Worm (Caenorhabditis elegans) whole organism, L2 larva: ENCODE data around the gene best-15.

Experiments
- ZK546.5 ChIP-seq: sonication (generic microtip); optimal IDR thresholded peaks from 2 replicates; lab custom pipeline; 2017; ENCODE audit warnings: missing biosample characterization, missing genetic modification characterization
- aly-2 ChIP-seq: fragments of 150-350 bp; optimal IDR thresholded peaks from 2 replicates; lab custom pipeline; 2014; ENCODE audit warnings: missing biosample characterization, missing genetic modification characterization
- elt-1 ChIP-seq: fragments of 150-350 bp; optimal IDR thresholded peaks from 2 replicates; lab custom pipeline; 2014; ENCODE audit warnings: missing biosample characterization, missing genetic modification characterization
- fos-1 ChIP-seq: fragments of 150-350 bp; optimal IDR thresholded peaks from 2 replicates; lab custom pipeline; 2014; ENCODE audit warnings: missing biosample characterization, missing genetic modification characterization
- gmeb-1 ChIP-seq: fragments of 150-350 bp; optimal IDR thresholded peaks from 2 replicates; lab custom pipeline; 2014; ENCODE audit warnings: missing biosample characterization, missing genetic modification characterization
- nhr-11 ChIP-seq: fragments of 150-350 bp; optimal IDR thresholded peaks from 2 replicates; lab custom pipeline; 2014; ENCODE audit warnings: missing biosample characterization, missing genetic modification characterization
- nhr-237 ChIP-seq: fragments of 150-350 bp; optimal IDR thresholded peaks from 2 replicates; lab custom pipeline; 2014; ENCODE audit warnings: missing biosample characterization, missing genetic modification characterization
- sma-3 ChIP-seq: sonication (generic microtip); optimal IDR thresholded peaks from 2 replicates; lab custom pipeline; 2016; ENCODE audit warnings: missing genetic modification reagents, missing genetic modification characterization, missing compliant biosample characterization
- snpc-4 ChIP-seq: fragments of 150-350 bp; optimal IDR thresholded peaks from 2 replicates; lab custom pipeline; 2014; ENCODE audit warnings: missing biosample characterization, missing genetic modification characterization
- unc-62 ChIP-seq: fragments of 150-350 bp; optimal IDR thresholded peaks from 2 replicates; lab custom pipeline; 2014; ENCODE audit warnings: missing biosample characterization, missing genetic modification reagents, missing genetic modification characterization
- zag-1 ChIP-seq: fragments of 150-350 bp; optimal IDR thresholded peaks from 2 replicates; lab custom pipeline; 2014; ENCODE audit warnings: missing biosample characterization, missing genetic modification characterization
- ztf-11 ChIP-seq: sonication (generic microtip); optimal IDR thresholded peaks from 2 replicates; lab custom pipeline; 2017; ENCODE audit warnings: missing biosample characterization, missing genetic modification characterization

ce11 chrIV:10825383-10825782 is 6.7 kb downstream of the best-15 start:
- no peak for TF ChIP-seq sma-3 (GFP tag; lab: Kevin White, UChicago)
- TF ChIP-seq elt-1 (tag; lab: Kevin White, UChicago), result no peak
- no peak for TF ChIP-seq nhr-237 (tag; lab: Kevin White, UChicago)
- no peak for TF ChIP-seq ztf-11 (tag; lab: Kevin White, UChicago)
- no peak for TF ChIP-seq aly-2
- no peak for TF ChIP-seq zag-1 (tag; lab: Kevin White, UChicago)
- no peak for TF ChIP-seq snpc-4 (tag; lab: Kevin White, UChicago)
- no peak for TF ChIP-seq gmeb-1 (tag; lab: Kevin White, UChicago)
- TF ChIP-seq nhr-11, result no peak
- TF ChIP-seq unc-62 (GFP tag; lab: Kevin White, UChicago), result no peak
- no peak for TF ChIP-seq fos-1
- TF ChIP-seq ZK546.5 (tag; lab: Kevin White, UChicago), result no peak
